Worm (Caenorhabditis elegans): Measurements from ENCODE around the gene R09A8.5.

DNA sequence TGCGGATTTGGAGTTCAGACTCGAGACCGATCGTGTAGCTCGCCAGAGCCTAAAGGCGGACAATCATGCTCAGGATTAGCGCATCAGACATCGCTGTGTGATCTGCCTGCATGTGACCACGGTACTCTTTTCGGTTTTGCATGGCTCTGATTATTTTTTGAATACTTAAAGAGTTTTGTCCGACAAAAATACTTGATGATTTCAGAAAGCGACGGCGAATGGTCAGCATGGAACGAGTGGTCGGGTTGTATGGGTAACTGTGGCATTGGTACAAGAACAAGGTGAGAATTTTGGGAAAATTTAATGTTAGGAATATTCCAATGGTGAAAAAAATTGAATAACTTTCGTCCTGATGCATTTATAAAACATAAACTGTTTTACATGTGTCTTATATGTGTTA, 47.1 kb upstream of the R09A8.5 start:
- no peak for TF ChIP-seq madf-2 (tag; optimal IDR thresholded peaks at IDR 0.05)
- TF ChIP-seq ama-1 (optimal IDR thresholded peaks at IDR 0.05) = no peak
- TF ChIP-seq elt-4 (tag; optimal IDR thresholded peaks at IDR 0.05) = no peak
- TF ChIP-seq F13H6.1 (tag; optimal IDR thresholded peaks at IDR 0.05) = no peak
- no peak for TF ChIP-seq elt-2 (tag; optimal IDR thresholded peaks at IDR 0.05)
- TF ChIP-seq C38D4.7 (GFP tag; optimal IDR thresholded peaks at IDR 0.05) = no peak

Measured in whole organism, late embryonic.